Worm (Caenorhabditis elegans) whole organism, early embryonic: Measurements from ENCODE around the gene fbxb-79.

Source experiments
- aly-1 ChIP-seq: sonication (generic microtip); optimal IDR thresholded peaks from 2 replicates; lab custom pipeline; 2016; ENCODE audit warnings: missing genetic modification characterization, missing compliant biosample characterization
- ama-1 ChIP-seq: fragments of 150-350 bp; optimal IDR thresholded peaks from 2 replicates; lab custom pipeline; 2014
- hnd-1 ChIP-seq: sonication (generic microtip); optimal IDR thresholded peaks from 2 replicates; lab custom pipeline; 2016; ENCODE audit warnings: missing genetic modification characterization, missing compliant biosample characterization
- pes-1 ChIP-seq: fragments of 200-800 bp; sonication (Bioruptor generic); IDR thresholded peaks from 2 replicates; pipeline ENCODE4 v1.3.6; 2022; ENCODE audit warnings: missing genetic modification reagents, missing genetic modification characterization, missing compliant biosample characterization
- tbx-37 ChIP-seq: fragments of 200-800 bp; sonication (Bioruptor generic); conservative IDR thresholded peaks from 2 replicates; pipeline ENCODE4 v1.3.6; 2022; ENCODE audit warnings: missing genetic modification reagents, missing genetic modification characterization, missing compliant biosample characterization
- tra-4 ChIP-seq: sonication (generic microtip); optimal IDR thresholded peaks from 2 replicates; lab custom pipeline; 2017; ENCODE audit warnings: missing genetic modification characterization, missing compliant biosample characterization

- no peak for TF ChIP-seq ama-1
- TF ChIP-seq tbx-37 (GFP tag; lab: Robert Waterston, UW) = no peak
- TF ChIP-seq aly-1 = no peak
- no peak for TF ChIP-seq pes-1 (GFP tag; lab: Robert Waterston, UW)
- no peak for TF ChIP-seq hnd-1 (tag; lab: Kevin White, UChicago)
- TF ChIP-seq tra-4 (tag; lab: Kevin White, UChicago) = no peak
Observed at ce11 chrIV:11162451-11162850, 26.9 kb downstream of the fbxb-79 start, which contains the start of gene fbxb-9.
